Fruit fly (Drosophila melanogaster) whole organism, prepupa: ENCODE data around the gene SLC5A11.

Experiments used
- Blimp-1 ChIP-seq: fragments of 200-800 bp; sonication (Bioruptor generic); optimal IDR thresholded peaks from 3 replicates; lab custom pipeline; 2017; ENCODE audit warnings: missing biosample characterization, missing genetic modification characterization, mild to moderate bottlenecking, moderate library complexity, missing genetic modification reagents
- CG11762 ChIP-seq: fragments of 200-800 bp; sonication (Bioruptor generic); optimal IDR thresholded peaks from 3 replicates; lab custom pipeline; 2016; ENCODE audit warnings: missing biosample characterization, missing genetic modification characterization; ENCODE audit not compliant: insufficient read depth
- CG11902 ChIP-seq: fragments of 200-800 bp; sonication (Bioruptor generic); optimal IDR thresholded peaks from 3 replicates; lab custom pipeline; 2016; ENCODE audit warnings: missing biosample characterization, missing genetic modification characterization
- CG15336 ChIP-seq: fragments of 200-800 bp; sonication (Bioruptor generic); IDR thresholded peaks from 2 replicates; pipeline ENCODE4 v1.3.6; 2022; ENCODE audit warnings: missing biosample characterization, missing genetic modification characterization
- CG1621 ChIP-seq: fragments of 200-800 bp; sonication (Bioruptor generic); optimal IDR thresholded peaks from 3 replicates; lab custom pipeline; 2018; ENCODE audit warnings: missing biosample characterization, mild to moderate bottlenecking, missing genetic modification characterization
- CG32006 ChIP-seq: fragments of 200-800 bp; sonication (Bioruptor generic); optimal IDR thresholded peaks from 3 replicates; lab custom pipeline; 2017; ENCODE audit warnings: missing biosample characterization, mild to moderate bottlenecking, missing genetic modification characterization
- CG3919 ChIP-seq: fragments of 200-800 bp; sonication (Bioruptor generic); optimal IDR thresholded peaks from 3 replicates; lab custom pipeline; 2016; ENCODE audit warnings: missing biosample characterization, missing genetic modification characterization
- CG4318 ChIP-seq: fragments of 200-800 bp; sonication (Bioruptor generic); optimal IDR thresholded peaks from 3 replicates; lab custom pipeline; 2017; ENCODE audit warnings: missing biosample characterization, mild to moderate bottlenecking, missing genetic modification characterization
- CG6163 ChIP-seq: fragments of 200-800 bp; sonication (Bioruptor generic); IDR thresholded peaks from 3 replicates; pipeline ENCODE4 v1.3.6; 2022; ENCODE audit warnings: missing biosample characterization, missing genetic modification characterization
- CG6276 ChIP-seq: fragments of 200-800 bp; sonication (Bioruptor generic); optimal IDR thresholded peaks from 2 replicates; lab custom pipeline; 2017; ENCODE audit warnings: missing biosample characterization, mild to moderate bottlenecking, missing genetic modification characterization
- CG6792 ChIP-seq: fragments of 200-800 bp; sonication (Bioruptor generic); optimal IDR thresholded peaks from 3 replicates; lab custom pipeline; 2016; ENCODE audit warnings: missing biosample characterization, missing genetic modification characterization
- CG6808 ChIP-seq: fragments of 200-800 bp; sonication (Bioruptor generic); optimal IDR thresholded peaks from 3 replicates; lab custom pipeline; 2017; ENCODE audit warnings: missing biosample characterization, missing genetic modification characterization, mild to moderate bottlenecking, moderate library complexity, missing genetic modification reagents
- CG6854 ChIP-seq: fragments of 200-800 bp; sonication (Bioruptor generic); optimal IDR thresholded peaks from 2 replicates; lab custom pipeline; 2017; ENCODE audit warnings: missing biosample characterization, mild to moderate bottlenecking, missing genetic modification characterization
- CG8119 ChIP-seq: fragments of 200-800 bp; sonication (Bioruptor generic); IDR thresholded peaks from 3 replicates; pipeline ENCODE4 v1.3.6; 2022; ENCODE audit warnings: missing biosample characterization, missing genetic modification characterization
- Eip75B ChIP-seq: fragments of 200-800 bp; sonication (Bioruptor generic); optimal IDR thresholded peaks from 3 replicates; lab custom pipeline; 2016; ENCODE audit warnings: missing biosample characterization, missing genetic modification characterization
- Eip78C ChIP-seq: fragments of 200-800 bp; sonication (Bioruptor generic); peaks from one replicate; lab custom pipeline; 2016; ENCODE audit warnings: missing biosample characterization, missing genetic modification characterization
- Ets21C ChIP-seq: fragments of 200-800 bp; sonication (Bioruptor generic); optimal IDR thresholded peaks from 3 replicates; lab custom pipeline; 2016; ENCODE audit warnings: missing biosample characterization, missing genetic modification characterization
- Gug ChIP-seq: fragments of 200-800 bp; sonication (Bioruptor generic); IDR thresholded peaks from 2 replicates; pipeline ENCODE4 v1.3.6; 2022; ENCODE audit warnings: missing biosample characterization, missing genetic modification characterization
- Hr38 ChIP-seq: sonication (Bioruptor generic); optimal IDR thresholded peaks from 2 replicates; lab custom pipeline; 2016; ENCODE audit warnings: missing biosample characterization, missing genetic modification characterization
- Hr4 ChIP-seq: fragments of 200-800 bp; sonication (Bioruptor generic); optimal IDR thresholded peaks from 3 replicates; lab custom pipeline; 2016; ENCODE audit warnings: missing biosample characterization, missing genetic modification characterization
- Met ChIP-seq: fragments of 200-800 bp; sonication (Bioruptor generic); optimal IDR thresholded peaks from 3 replicates; lab custom pipeline; 2016; ENCODE audit warnings: missing biosample characterization, missing genetic modification characterization
- Smox ChIP-seq: fragments of 200-800 bp; sonication (Bioruptor generic); optimal IDR thresholded peaks from 3 replicates; lab custom pipeline; 2016; ENCODE audit warnings: missing biosample characterization, missing genetic modification characterization
- Sox102F ChIP-seq: fragments of 200-800 bp; sonication (Bioruptor generic); optimal IDR thresholded peaks from 2 replicates; lab custom pipeline; 2016; ENCODE audit warnings: missing biosample characterization, mild to moderate bottlenecking, missing genetic modification characterization
- Sox14 ChIP-seq: fragments of 200-800 bp; sonication (Bioruptor generic); optimal IDR thresholded peaks from 3 replicates; lab custom pipeline; 2016; ENCODE audit warnings: missing biosample characterization, missing genetic modification characterization
- Sox15 ChIP-seq: fragments of 200-800 bp; sonication (Bioruptor generic); optimal IDR thresholded peaks from 3 replicates; lab custom pipeline; 2016; ENCODE audit warnings: missing biosample characterization, missing genetic modification characterization
- achi ChIP-seq: fragments of 200-800 bp; sonication (Bioruptor generic); optimal IDR thresholded peaks from 3 replicates; lab custom pipeline; 2016; ENCODE audit warnings: missing biosample characterization, missing genetic modification characterization
- cyc ChIP-seq: fragments of 200-800 bp; sonication (Bioruptor generic); optimal IDR thresholded peaks from 3 replicates; lab custom pipeline; 2016; ENCODE audit warnings: missing biosample characterization, missing genetic modification characterization
- dac ChIP-seq: fragments of 200-800 bp; sonication (Bioruptor generic); optimal IDR thresholded peaks from 2 replicates; lab custom pipeline; 2017; ENCODE audit warnings: missing biosample characterization, mild to moderate bottlenecking, missing genetic modification characterization
- eg ChIP-seq: fragments of 200-800 bp; sonication (Bioruptor generic); IDR thresholded peaks from 3 replicates; pipeline ENCODE4 v1.3.6; 2022; ENCODE audit warnings: missing biosample characterization, missing genetic modification characterization
- esn ChIP-seq: fragments of 200-800 bp; sonication (Bioruptor generic); optimal IDR thresholded peaks from 2 replicates; lab custom pipeline; 2016; ENCODE audit warnings: missing biosample characterization, mild to moderate bottlenecking, missing genetic modification characterization, moderate library complexity
- fkh ChIP-seq: fragments of 200-800 bp; sonication (Bioruptor generic); optimal IDR thresholded peaks from 3 replicates; lab custom pipeline; 2017; ENCODE audit warnings: missing biosample characterization, mild to moderate bottlenecking, missing genetic modification characterization, moderate library complexity
- lz ChIP-seq: fragments of 200-800 bp; sonication (Bioruptor generic); optimal IDR thresholded peaks from 3 replicates; lab custom pipeline; 2016; ENCODE audit warnings: missing biosample characterization, missing genetic modification characterization
- net ChIP-seq: fragments of 200-800 bp; sonication (Bioruptor generic); optimal IDR thresholded peaks from 3 replicates; lab custom pipeline; 2016; ENCODE audit warnings: missing biosample characterization, missing genetic modification characterization
- pdm3 ChIP-seq: fragments of 200-800 bp; sonication (Bioruptor generic); optimal IDR thresholded peaks from 3 replicates; lab custom pipeline; 2016; ENCODE audit warnings: missing biosample characterization, missing genetic modification characterization
- svp ChIP-seq: fragments of 200-800 bp; sonication (Bioruptor generic); peaks from one replicate; lab custom pipeline; 2016; ENCODE audit warnings: missing biosample characterization, missing genetic modification characterization
- vri ChIP-seq: fragments of 200-800 bp; sonication (Bioruptor generic); optimal IDR thresholded peaks from 3 replicates; lab custom pipeline; 2016; ENCODE audit warnings: missing biosample characterization, mild to moderate bottlenecking, missing genetic modification characterization

SLC5A11 gene

DNA sequence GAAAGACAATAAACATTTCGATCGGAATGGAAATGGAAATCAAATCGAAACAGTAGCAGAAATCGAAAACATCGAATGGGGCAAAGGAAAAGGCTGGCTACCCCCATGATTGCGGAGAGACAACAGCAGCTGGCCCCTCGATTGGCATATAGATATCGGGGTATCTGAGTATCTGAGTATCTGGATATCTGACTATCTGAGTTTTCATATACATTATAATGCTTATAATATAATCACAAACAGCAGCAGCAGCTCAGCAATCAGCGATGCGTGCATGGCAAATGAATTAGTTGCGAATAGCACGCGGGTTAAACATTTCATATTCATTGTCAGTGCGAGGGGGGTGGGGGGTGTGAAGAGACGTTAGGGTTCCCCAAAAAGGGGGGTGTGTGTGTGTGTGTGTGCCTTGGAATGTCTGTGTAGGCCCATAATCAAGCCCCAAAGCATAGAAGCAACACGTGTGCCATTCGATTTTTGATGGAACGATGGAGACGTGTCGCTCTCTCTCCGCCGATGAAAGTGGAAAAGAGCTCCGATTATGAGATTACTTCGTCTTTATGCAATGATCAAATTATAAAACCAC lies 34.2 kb downstream of the SLC5A11 start:
- TF ChIP-seq CG6276 (GFP tag; lab: Kevin White, UChicago): no peak
- TF ChIP-seq, all 60 proteins: peak for 0

DNA sequence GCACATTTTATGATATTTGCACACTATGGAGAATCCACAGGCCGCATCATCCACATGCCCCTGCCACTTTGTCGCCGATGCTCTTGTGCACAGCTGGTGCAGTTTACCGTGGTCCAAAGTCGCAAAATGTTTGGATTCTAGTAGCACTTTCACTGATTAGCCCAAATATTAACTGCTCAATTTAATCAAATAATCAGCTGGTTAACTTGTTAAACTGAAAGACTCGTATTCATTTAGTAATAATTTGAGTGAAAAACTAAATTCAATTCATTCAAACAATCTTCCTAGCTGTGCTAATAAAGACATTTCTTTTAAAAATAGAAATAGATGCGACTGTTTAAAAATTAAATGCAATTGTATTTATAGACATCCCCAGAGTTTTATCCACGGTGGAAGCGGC lies 36.9 kb downstream of the SLC5A11 start:
- TF ChIP-seq Eip78C (GFP tag; lab: Kevin White, UChicago): peak; percentile 56
- TF ChIP-seq Hr4 (GFP tag; lab: Kevin White, UChicago): peak; percentile 53
- peak; percentile 49; the same call in 2 of the 3 replicates for TF ChIP-seq eg (GFP tag; lab: Robert Waterston, UW)
- 0 out of 3 replicates have a peak, but pooled peaks have one; percentile 35 for TF ChIP-seq CG6163 (GFP tag; lab: Robert Waterston, UW)
- TF ChIP-seq CG15336 (GFP tag; lab: Robert Waterston, UW): peak; percentile 47
- peak; percentile 40 for TF ChIP-seq net (GFP tag; lab: Kevin White, UChicago)
- peak; percentile 64 for TF ChIP-seq CG32006 (GFP tag; lab: Kevin White, UChicago)
- TF ChIP-seq pdm3 (GFP tag; lab: Kevin White, UChicago): peak; percentile 16
- TF ChIP-seq CG6792 (GFP tag; lab: Kevin White, UChicago): no peak
- TF ChIP-seq CG3919: no peak
- TF ChIP-seq CG8119 (GFP tag; lab: Robert Waterston, UW): peak; percentile 38; the same call in 2 of the 3 replicates
- TF ChIP-seq CG6276 (GFP tag; lab: Kevin White, UChicago): no peak

DNA sequence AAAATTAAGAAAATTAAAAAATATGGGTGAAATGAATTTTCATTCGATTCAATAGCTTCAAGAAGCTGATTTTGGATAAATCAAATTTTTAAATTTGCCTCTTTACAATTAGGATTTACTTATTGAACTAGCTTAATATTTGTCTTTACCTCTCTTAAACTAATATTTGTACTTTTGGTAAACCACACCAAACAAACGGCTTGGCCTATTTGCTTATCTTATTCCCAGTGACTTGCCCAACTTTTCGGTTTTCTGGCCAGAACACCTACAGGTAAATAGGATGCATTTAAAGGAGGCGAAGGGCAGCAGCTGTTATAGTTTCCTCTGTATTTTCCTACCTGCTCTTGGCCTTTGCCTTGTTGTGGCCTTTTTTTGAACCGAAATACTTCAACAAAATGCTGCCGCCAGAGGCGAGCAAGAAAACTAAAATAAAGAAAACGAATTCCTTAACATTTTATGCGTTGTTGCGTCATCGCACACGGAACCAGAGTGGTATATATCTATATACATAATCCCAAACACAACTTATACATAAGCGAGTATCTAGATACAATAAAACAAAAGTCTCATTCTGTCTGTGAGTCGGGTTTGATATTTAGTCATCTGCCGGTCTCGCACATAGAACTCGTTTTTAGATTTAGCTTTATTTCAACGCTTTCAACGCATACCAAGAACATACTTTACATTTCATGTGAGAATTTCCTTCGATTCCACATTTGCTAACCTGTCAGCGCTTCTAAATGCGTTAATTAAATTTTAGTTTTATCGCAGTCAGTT lies 38.9 kb downstream of the SLC5A11 start:
- TF ChIP-seq Eip78C (GFP tag; lab: Kevin White, UChicago) (peak; percentile 2), fkh (GFP tag; lab: Kevin White, UChicago) (peak; percentile 57), CG11902 (GFP tag; lab: Kevin White, UChicago) (no peak)

DNA sequence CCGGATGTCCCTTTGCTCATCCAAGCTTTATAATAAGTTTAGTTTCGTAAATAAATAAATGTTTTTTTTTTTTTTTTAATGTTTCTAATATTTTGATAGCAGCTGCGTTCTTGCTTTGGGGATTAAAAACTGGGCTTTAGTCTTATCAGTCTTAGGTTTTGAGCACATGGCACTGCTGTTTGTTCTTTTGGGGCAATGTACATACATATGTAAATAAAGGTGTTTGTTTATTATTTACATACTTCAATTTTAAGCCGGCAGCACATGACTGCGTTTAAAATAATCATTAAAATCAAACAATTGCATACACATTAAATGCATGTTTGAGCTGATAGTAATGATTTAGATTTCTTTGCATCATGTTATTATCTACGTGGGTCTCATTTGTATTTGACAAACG lies 40.7 kb downstream of the SLC5A11 start:
- TF ChIP-seq CG6163 (GFP tag; lab: Robert Waterston, UW) (no peak), CG4318 (GFP tag; lab: Kevin White, UChicago) (no peak), Sox14 (GFP tag; lab: Kevin White, UChicago) (no peak), svp (GFP tag; lab: Kevin White, UChicago) (peak; percentile 64), fkh (GFP tag; lab: Kevin White, UChicago) (peak; percentile 63), achi (GFP tag; lab: Kevin White, UChicago) (no peak), dac (no peak), Hr38 (GFP tag; lab: Kevin White, UChicago) (no peak), Ets21C (no peak), CG6808 (GFP tag; lab: Kevin White, UChicago) (no peak), lz (GFP tag; lab: Kevin White, UChicago) (no peak), net (GFP tag; lab: Kevin White, UChicago) (no peak), cyc (no peak), CG11762 (no peak), esn (GFP tag; lab: Kevin White, UChicago) (peak; percentile 43), Sox102F (GFP tag; lab: Kevin White, UChicago) (peak; percentile 43), Sox15 (GFP tag; lab: Kevin White, UChicago) (no peak), CG6854 (no peak), Met (GFP tag; lab: Kevin White, UChicago) (peak; percentile 32), CG1621 (tag; lab: Kevin White, UChicago) (no peak), CG15336 (GFP tag; lab: Robert Waterston, UW) (no peak), Blimp-1 (GFP tag; lab: Kevin White, UChicago) (peak; percentile 11), Smox (GFP tag; lab: Kevin White, UChicago) (peak; percentile 45), Gug (no peak), vri (GFP tag; lab: Kevin White, UChicago) (peak; percentile 49), Eip75B (GFP tag; lab: Kevin White, UChicago) (no peak)
